Worm (Caenorhabditis elegans) whole organism, young adult: Measurements from ENCODE around the gene F28B1.2.

ENCODE experiments used
- C06A6.2 ChIP-seq: fragments of 200-800 bp; sonication (Bioruptor generic); conservative IDR thresholded peaks from 2 replicates; pipeline ENCODE4 v1.3.6; 2022; ENCODE audit warnings: missing genetic modification characterization, missing compliant biosample characterization
- F22D6.2 ChIP-seq: sonication (generic microtip); optimal IDR thresholded peaks from 2 replicates; lab custom pipeline; 2016; ENCODE audit warnings: mild to moderate bottlenecking, missing genetic modification characterization, missing compliant biosample characterization
- F52B5.7 ChIP-seq: sonication (generic microtip); optimal IDR thresholded peaks from 2 replicates; lab custom pipeline; 2016; ENCODE audit warnings: mild to moderate bottlenecking, missing genetic modification characterization, missing compliant biosample characterization
- F55B11.4 ChIP-seq: sonication (generic microtip); optimal IDR thresholded peaks from 2 replicates; lab custom pipeline; 2016; ENCODE audit warnings: missing compliant biosample characterization, missing genetic modification characterization, borderline replicate concordance; ENCODE audit not compliant: insufficient read depth
- K11D2.4 ChIP-seq: fragments of 200-800 bp; sonication (Bioruptor generic); IDR thresholded peaks from 2 replicates; pipeline ENCODE4 v1.3.6; 2022; ENCODE audit warnings: missing genetic modification reagents, missing genetic modification characterization, missing compliant biosample characterization
- T26A5.8 ChIP-seq: sonication (generic microtip); optimal IDR thresholded peaks from 2 replicates; lab custom pipeline; 2016; ENCODE audit warnings: missing genetic modification characterization, missing compliant biosample characterization
- Y53F4B.3 ChIP-seq: fragments of 200-800 bp; sonication (Bioruptor generic); IDR thresholded peaks from 2 replicates; pipeline ENCODE4 v1.3.6; 2022; ENCODE audit warnings: missing genetic modification reagents, missing genetic modification characterization, missing compliant biosample characterization
- Y56A3A.18 ChIP-seq: fragments of 200-800 bp; sonication (Bioruptor generic); IDR thresholded peaks from 2 replicates; pipeline ENCODE4 v1.3.6; 2022; ENCODE audit warnings: missing genetic modification reagents, missing genetic modification characterization, missing compliant biosample characterization
- Y95B8A.8 ChIP-seq: fragments of 200-800 bp; sonication (Bioruptor generic); IDR thresholded peaks from 2 replicates; pipeline ENCODE4 v1.3.6; 2022; ENCODE audit warnings: missing genetic modification reagents, missing genetic modification characterization, missing compliant biosample characterization
- ama-1 ChIP-seq, 3 experiments: fragments of 150-350 bp in 1 of 3; sonication (generic microtip) in 2 of 3; optimal IDR thresholded peaks; 2 replicates each; lab custom pipeline; 2014 to 2018; ENCODE audit warnings: missing biosample characterization in 2 of 3, missing genetic modification characterization in 2 of 3, missing genetic modification reagents in 2 of 3
- aptf-2 ChIP-seq: fragments of 200-800 bp; sonication (Bioruptor generic); conservative IDR thresholded peaks from 2 replicates; pipeline ENCODE4 v1.3.6; 2022; ENCODE audit warnings: missing genetic modification reagents, missing genetic modification characterization, missing compliant biosample characterization
- atf-7 ChIP-seq: sonication (generic microtip); optimal IDR thresholded peaks from 2 replicates; lab custom pipeline; 2017; ENCODE audit warnings: mild to moderate bottlenecking, missing genetic modification characterization, missing compliant biosample characterization
- attf-3 ChIP-seq: fragments of 200-800 bp; sonication (Bioruptor generic); conservative IDR thresholded peaks from 2 replicates; pipeline ENCODE4 v1.3.6; 2022; ENCODE audit warnings: missing genetic modification reagents, missing genetic modification characterization, missing compliant biosample characterization
- ccch-3 ChIP-seq: fragments of 200-800 bp; sonication (Bioruptor generic); optimal IDR thresholded peaks from 2 replicates; lab custom pipeline; 2018; ENCODE audit warnings: mild to moderate bottlenecking, missing genetic modification characterization, missing compliant biosample characterization
- chd-7 ChIP-seq: sonication (generic microtip); optimal IDR thresholded peaks from 2 replicates; lab custom pipeline; 2016; ENCODE audit warnings: mild to moderate bottlenecking, missing genetic modification characterization, moderate library complexity, missing compliant biosample characterization
- egl-44 ChIP-seq: fragments of 200-800 bp; sonication (Bioruptor generic); IDR thresholded peaks from 2 replicates; pipeline ENCODE4 v1.3.6; 2022; ENCODE audit warnings: missing genetic modification reagents, missing genetic modification characterization, missing compliant biosample characterization
- egrh-3 ChIP-seq: fragments of 200-800 bp; sonication (Bioruptor generic); IDR thresholded peaks from 2 replicates; pipeline ENCODE4 v1.3.6; 2022; ENCODE audit warnings: missing genetic modification reagents, missing genetic modification characterization, missing compliant biosample characterization
- ets-4 ChIP-seq: fragments of 200-800 bp; sonication (Bioruptor generic); optimal IDR thresholded peaks from 2 replicates; lab custom pipeline; 2018; ENCODE audit warnings: mild to moderate bottlenecking, missing genetic modification characterization, missing compliant biosample characterization
- gei-17 ChIP-seq: fragments of 200-800 bp; sonication (Bioruptor generic); optimal IDR thresholded peaks from 2 replicates; lab custom pipeline; 2018; ENCODE audit warnings: mild to moderate bottlenecking, missing genetic modification characterization, missing compliant biosample characterization
- hmg-1.2 ChIP-seq: fragments of 200-800 bp; sonication (Bioruptor generic); IDR thresholded peaks from 2 replicates; pipeline ENCODE4 v1.3.6; 2022; ENCODE audit warnings: missing genetic modification reagents, missing genetic modification characterization, missing compliant biosample characterization
- hmg-20 ChIP-seq: fragments of 200-800 bp; sonication (Bioruptor generic); IDR thresholded peaks from 2 replicates; pipeline ENCODE4 v1.3.6; 2022; ENCODE audit warnings: missing genetic modification reagents, missing genetic modification characterization, missing compliant biosample characterization
- let-607 ChIP-seq, 2 experiments: fragments of 200-800 bp in 1 of 2; sonication (Bioruptor generic) in 1 of 2; sonication (generic microtip) in 1 of 2; optimal IDR thresholded peaks; 2 replicates each; lab custom pipeline; 2016 to 2018; ENCODE audit warnings: mild to moderate bottlenecking in 2 of 2, missing compliant biosample characterization in 2 of 2, missing genetic modification characterization in 2 of 2, moderate library complexity in 2 of 2, missing genotype in 1 of 2
- lin-26 ChIP-seq: fragments of 200-800 bp; sonication (Bioruptor generic); IDR thresholded peaks from 2 replicates; pipeline ENCODE4 v1.3.6; 2022; ENCODE audit warnings: missing genetic modification reagents, missing genetic modification characterization, missing compliant biosample characterization
- lsy-27 ChIP-seq: sonication (generic microtip); optimal IDR thresholded peaks from 2 replicates; lab custom pipeline; 2017; ENCODE audit warnings: missing genetic modification characterization, mild to moderate bottlenecking, missing compliant biosample characterization, antibody characterized with exemption, missing genotype, borderline replicate concordance; ENCODE audit not compliant: insufficient read depth
- madf-10 ChIP-seq: sonication (generic microtip); optimal IDR thresholded peaks from 2 replicates; lab custom pipeline; 2016; ENCODE audit warnings: mild to moderate bottlenecking, missing genetic modification characterization, missing compliant biosample characterization
- madf-3 ChIP-seq: fragments of 200-800 bp; sonication (Bioruptor generic); IDR thresholded peaks from 2 replicates; pipeline ENCODE4 v1.3.6; 2022; ENCODE audit warnings: missing genetic modification reagents, missing genetic modification characterization, missing compliant biosample characterization
- madf-8 ChIP-seq: fragments of 200-800 bp; sonication (Bioruptor generic); conservative IDR thresholded peaks from 2 replicates; pipeline ENCODE4 v1.3.6; 2022; ENCODE audit warnings: missing genetic modification reagents, missing genetic modification characterization, missing compliant biosample characterization
- nfya-1 ChIP-seq: sonication (generic microtip); optimal IDR thresholded peaks from 2 replicates; lab custom pipeline; 2017; ENCODE audit warnings: antibody characterized with exemption, missing compliant biosample characterization, missing genetic modification characterization, borderline replicate concordance; ENCODE audit not compliant: insufficient read depth
- nhr-179 ChIP-seq: sonication (generic microtip); optimal IDR thresholded peaks from 2 replicates; lab custom pipeline; 2016; ENCODE audit warnings: mild to moderate bottlenecking, missing genetic modification characterization, missing compliant biosample characterization
- nhr-80 ChIP-seq: sonication (generic microtip); optimal IDR thresholded peaks from 2 replicates; lab custom pipeline; 2016; ENCODE audit warnings: missing genetic modification characterization, missing compliant biosample characterization
- nhr-90 ChIP-seq: sonication (generic microtip); optimal IDR thresholded peaks from 2 replicates; lab custom pipeline; 2016; ENCODE audit warnings: missing genotype, mild to moderate bottlenecking, missing genetic modification characterization, missing compliant biosample characterization
- rec-8 ChIP-seq, 2 experiments: sonication (generic microtip); optimal IDR thresholded peaks; 2 replicates each; lab custom pipeline; 2016; ENCODE audit warnings: mild to moderate bottlenecking in 2 of 2, missing genetic modification characterization in 2 of 2, missing genetic modification reagents in 2 of 2, missing genotype in 2 of 2, missing biosample characterization in 1 of 2, missing compliant biosample characterization in 1 of 2, moderate library complexity in 1 of 2
- repo-1 ChIP-seq: sonication (generic microtip); optimal IDR thresholded peaks from 2 replicates; lab custom pipeline; 2017; ENCODE audit warnings: mild to moderate bottlenecking, missing genetic modification characterization, missing compliant biosample characterization
- snpc-1.3 ChIP-seq: sonication (generic microtip); optimal IDR thresholded peaks from 2 replicates; lab custom pipeline; 2017; ENCODE audit warnings: missing genetic modification characterization, mild to moderate bottlenecking, missing compliant biosample characterization, antibody characterized with exemption, moderate library complexity, missing genotype, missing genetic modification reagents; ENCODE audit not compliant: insufficient read depth
- snpc-4 ChIP-seq, 5 experiments: fragments of 150-350 bp in 1 of 5; sonication (generic microtip) in 4 of 5; optimal IDR thresholded peaks; 2 replicates each; lab custom pipeline; 2014 to 2018; ENCODE audit warnings: missing genetic modification characterization in 5 of 5, missing biosample characterization in 3 of 5, antibody characterized with exemption in 2 of 5, mild to moderate bottlenecking in 2 of 5, missing compliant biosample characterization in 2 of 5, missing genotype in 2 of 5, moderate library complexity in 2 of 5, missing genetic modification reagents in 1 of 5
- somi-1 ChIP-seq: fragments of 200-800 bp; sonication (Bioruptor generic); optimal IDR thresholded peaks from 2 replicates; lab custom pipeline; 2018; ENCODE audit warnings: mild to moderate bottlenecking, missing genetic modification characterization, missing compliant biosample characterization
- tbx-9 ChIP-seq: sonication (generic microtip); optimal IDR thresholded peaks from 2 replicates; lab custom pipeline; 2016; ENCODE audit warnings: borderline replicate concordance, missing genetic modification characterization, inconsistent platforms, missing compliant biosample characterization
- unc-130 ChIP-seq: sonication (generic microtip); optimal IDR thresholded peaks from 2 replicates; lab custom pipeline; 2016; ENCODE audit warnings: missing genetic modification reagents, missing genetic modification characterization, missing compliant biosample characterization
- unc-62 ChIP-seq: fragments of 150-350 bp; optimal IDR thresholded peaks from 2 replicates; lab custom pipeline; 2014; ENCODE audit warnings: missing biosample characterization, missing genetic modification reagents, missing genetic modification characterization
- ztf-18 ChIP-seq: sonication (generic microtip); optimal IDR thresholded peaks from 2 replicates; lab custom pipeline; 2016; ENCODE audit warnings: missing genotype, mild to moderate bottlenecking, missing genetic modification characterization, missing compliant biosample characterization
- ztf-25 ChIP-seq: fragments of 200-800 bp; sonication (Bioruptor generic); IDR thresholded peaks from 2 replicates; pipeline ENCODE4 v1.3.6; 2022; ENCODE audit warnings: missing genetic modification reagents, missing genetic modification characterization, missing compliant biosample characterization

The F28B1.2 gene

DNA sequence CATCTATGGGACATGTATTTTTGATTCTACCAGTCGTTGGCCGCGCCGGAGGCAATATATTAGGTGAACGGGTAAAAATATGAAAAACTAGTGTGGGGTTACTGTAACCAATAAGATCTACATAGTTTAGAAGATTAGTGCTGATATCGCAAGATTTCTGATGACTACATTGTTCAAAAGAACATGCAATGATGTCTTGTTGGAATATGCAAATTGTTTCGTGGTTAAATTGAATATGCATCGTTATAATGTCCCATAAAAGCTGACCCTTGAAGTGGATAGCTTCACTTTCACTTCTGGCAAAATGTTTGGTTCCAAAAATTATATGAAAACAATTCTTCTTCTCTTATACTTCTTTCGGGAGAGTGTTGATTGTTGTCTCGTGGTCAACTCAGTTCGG lies at the start of gene F28B1.2:
Gene F28B1.2, plus strand, starts transcription at position 301 of the 400 bp plus-strand sequence.
- TF ChIP-seq ztf-18 (tag; lab: Kevin White, UChicago), result no peak
- no peak for TF ChIP-seq Y56A3A.18 (GFP tag; lab: Robert Waterston, UW)
- no peak for TF ChIP-seq madf-3
- TF ChIP-seq nhr-90 (tag; lab: Kevin White, UChicago), result no peak
- TF ChIP-seq ama-1 (optimal IDR thresholded peaks at IDR 0.05; lab: Kevin White, UChicago), result no peak
- no peak for TF ChIP-seq ama-1 (GFP tag; optimal IDR thresholded peaks at IDR 0.05; lab: Kevin White, UChicago)
- no peak for TF ChIP-seq unc-62
- no peak for TF ChIP-seq K11D2.4 (GFP tag; lab: Robert Waterston, UW)
- TF ChIP-seq aptf-2, result no peak
- no peak for TF ChIP-seq F52B5.7 (tag; lab: Kevin White, UChicago)
- TF ChIP-seq Y95B8A.8 (GFP tag; lab: Robert Waterston, UW), result no peak
- no peak for TF ChIP-seq hmg-20
- no peak for TF ChIP-seq Y53F4B.3 (GFP tag; lab: Robert Waterston, UW)

DNA sequence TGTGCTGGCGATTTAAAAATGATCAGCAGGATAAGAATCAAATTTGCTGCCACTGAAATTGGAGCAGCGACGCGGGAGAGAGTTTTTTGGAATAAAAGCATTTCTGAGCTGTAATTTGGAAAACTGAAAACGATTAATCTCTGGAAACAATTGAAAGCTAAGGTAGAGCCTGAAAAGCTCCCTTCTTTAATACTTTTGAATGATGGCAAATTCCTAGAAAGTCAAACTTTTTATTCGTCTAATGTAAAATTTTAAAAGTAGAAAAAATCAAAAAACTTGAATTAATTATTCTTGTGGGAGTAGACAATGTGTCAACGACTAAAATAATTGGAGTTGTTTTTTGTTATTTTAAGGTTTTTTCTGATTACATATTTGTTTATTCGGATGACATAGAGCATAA lies 44.4 kb upstream of the F28B1.2 start, which contains the start of gene str-217:
Gene str-217, minus strand, starts transcription at position 101 of the 400 bp plus-strand sequence.
- no peak for TF ChIP-seq tbx-9
- no peak for TF ChIP-seq snpc-1.3 (tag; lab: Kevin White, UChicago)
- TF ChIP-seq hmg-1.2, result no peak
- no peak for TF ChIP-seq Y53F4B.3 (GFP tag; lab: Robert Waterston, UW)
- TF ChIP-seq nhr-90 (tag; lab: Kevin White, UChicago), result no peak
- no peak for TF ChIP-seq somi-1 (GFP tag; lab: Kevin White, UChicago)
- no peak for TF ChIP-seq snpc-4 (GFP tag; optimal IDR thresholded peaks at IDR 0.05; lab: Kevin White, UChicago)
- TF ChIP-seq snpc-4 (tag; optimal IDR thresholded peaks at IDR 0.05; lab: Kevin White, UChicago), result no peak
- no peak for TF ChIP-seq egrh-3 (GFP tag; lab: Robert Waterston, UW)
- TF ChIP-seq C06A6.2, result no peak
- TF ChIP-seq lin-26 (GFP tag; lab: Robert Waterston, UW), result no peak
- no peak for TF ChIP-seq chd-7 (tag; lab: Kevin White, UChicago)
- TF ChIP-seq ztf-25 (GFP tag; lab: Robert Waterston, UW), result no peak
- no peak for TF ChIP-seq nfya-1 (tag; lab: Kevin White, UChicago)
- TF ChIP-seq F55B11.4 (tag; lab: Kevin White, UChicago), result no peak

DNA sequence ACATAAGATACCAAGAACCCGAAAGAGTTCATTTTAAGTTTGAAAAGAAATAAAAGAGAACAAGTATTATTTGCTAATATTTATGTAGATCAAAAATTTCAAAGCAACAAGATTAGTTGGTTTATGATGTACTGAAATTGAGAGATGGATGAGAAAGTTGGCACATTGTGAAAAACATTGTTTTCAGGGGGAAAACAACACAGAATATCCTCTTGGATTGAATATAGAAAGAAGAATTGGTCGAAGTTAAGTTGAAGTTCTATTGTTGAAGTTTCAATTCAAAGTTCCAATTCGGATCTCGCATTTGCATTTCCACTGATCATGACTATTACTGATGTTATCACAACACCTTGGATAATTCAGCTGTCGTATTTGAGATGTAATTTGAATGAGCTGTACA lies 44.0 kb upstream of the F28B1.2 start:
- no peak for TF ChIP-seq lsy-27
- no peak for TF ChIP-seq madf-8 (GFP tag; lab: Robert Waterston, UW)
- no peak for TF ChIP-seq T26A5.8 (tag; lab: Kevin White, UChicago)
- no peak for TF ChIP-seq egl-44
- no peak for TF ChIP-seq somi-1 (GFP tag; lab: Kevin White, UChicago)
- TF ChIP-seq gei-17 (GFP tag; lab: Kevin White, UChicago), result no peak
- TF ChIP-seq unc-130 (GFP tag; lab: Kevin White, UChicago), result no peak
- TF ChIP-seq attf-3 (GFP tag; lab: Robert Waterston, UW), result no peak
- TF ChIP-seq repo-1 (tag; lab: Kevin White, UChicago), result no peak

DNA sequence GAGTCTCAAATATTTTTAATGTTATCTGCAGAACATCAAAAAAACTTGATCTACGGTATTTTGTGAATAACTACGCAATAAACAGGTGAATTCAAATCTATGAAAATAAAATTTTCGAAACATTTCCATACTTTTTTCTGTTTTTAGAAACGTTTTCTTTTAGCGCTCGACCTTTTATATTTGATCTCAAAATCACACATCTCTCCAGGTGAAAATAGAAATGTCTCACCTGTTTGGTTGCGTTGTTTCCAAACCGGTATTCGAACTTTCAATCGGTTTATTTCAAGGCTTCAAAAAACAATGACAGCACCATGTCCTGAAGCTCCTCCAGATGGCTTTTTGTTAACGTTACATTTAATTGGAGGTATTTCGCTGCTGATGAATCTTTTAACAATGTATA lies 43.4 kb upstream of the F28B1.2 start, which contains the start of gene sri-9:
Gene sri-9, plus strand, starts transcription at position 301 of the 400 bp plus-strand sequence.
- TF ChIP-seq rec-8 (tag; optimal IDR thresholded peaks at IDR 0.05; lab: Kevin White, UChicago) (no peak), let-607 (tag; optimal IDR thresholded peaks at IDR 0.05; lab: Kevin White, UChicago) (no peak), F22D6.2 (tag; lab: Kevin White, UChicago) (no peak), ccch-3 (GFP tag; lab: Kevin White, UChicago) (no peak), nhr-179 (tag; lab: Kevin White, UChicago) (no peak), ets-4 (GFP tag; lab: Kevin White, UChicago) (no peak), madf-10 (tag; lab: Kevin White, UChicago) (no peak), attf-3 (GFP tag; lab: Robert Waterston, UW) (no peak), atf-7 (tag; lab: Kevin White, UChicago) (no peak), nhr-80 (tag; lab: Kevin White, UChicago) (no peak)
